Fruit fly (Drosophila melanogaster): ENCODE results near the gene Qsox2.

Qsox2 gene

dm6 chr3R:21904345-21904744, 9.2 kb upstream of the Qsox2 start:
- TF ChIP-seq kay (GFP tag; ENCODE audit: borderline replicate concordance) (no peak), pad (GFP tag; optimal IDR thresholded peaks at IDR 0.05) (no peak), CG5204 (GFP tag; optimal IDR thresholded peaks at IDR 0.05) (no peak), bab1 (GFP tag; optimal IDR thresholded peaks at IDR 0.05) (no peak), CG12768 (GFP tag; optimal IDR thresholded peaks at IDR 0.05) (no peak), Hr96 (GFP tag; optimal IDR thresholded peaks at IDR 0.05) (no peak), CG14711 (tag; optimal IDR thresholded peaks at IDR 0.05) (no peak), CG1620 (GFP tag; optimal IDR thresholded peaks at IDR 0.05) (no peak), Mnt (GFP tag; optimal IDR thresholded peaks at IDR 0.05) (no peak), CG33017 (tag; optimal IDR thresholded peaks at IDR 0.05) (no peak), Clk (GFP tag; optimal IDR thresholded peaks at IDR 0.05) (no peak), cic (GFP tag; optimal IDR thresholded peaks at IDR 0.05) (no peak), Crg-1 (GFP tag; optimal IDR thresholded peaks at IDR 0.05) (no peak), CG11617 (GFP tag; optimal IDR thresholded peaks at IDR 0.05) (no peak), CG7045 (GFP tag; optimal IDR thresholded peaks at IDR 0.05) (no peak), cnc (optimal IDR thresholded peaks at IDR 0.05) (no peak), tj (GFP tag; optimal IDR thresholded peaks at IDR 0.05) (no peak), CG7101 (tag; optimal IDR thresholded peaks at IDR 0.05) (no peak), ovo (GFP tag; optimal IDR thresholded peaks at IDR 0.05) (no peak), toe (GFP tag; optimal IDR thresholded peaks at IDR 0.05) (no peak)

dm6 chr3R:21905615-21906014, 7.9 kb upstream of the Qsox2 start:
- no peak for TF ChIP-seq cnc (optimal IDR thresholded peaks at IDR 0.05)
- TF ChIP-seq CG1620 (GFP tag; optimal IDR thresholded peaks at IDR 0.05): no peak
- TF ChIP-seq pad (GFP tag; optimal IDR thresholded peaks at IDR 0.05): no peak
- TF ChIP-seq Crg-1 (GFP tag; optimal IDR thresholded peaks at IDR 0.05): no peak
- TF ChIP-seq kay (GFP tag; ENCODE audit: borderline replicate concordance): no peak
- no peak for TF ChIP-seq toe (GFP tag; optimal IDR thresholded peaks at IDR 0.05)
- TF ChIP-seq CG7045 (GFP tag; optimal IDR thresholded peaks at IDR 0.05): no peak
- no peak for TF ChIP-seq CG7101 (tag; optimal IDR thresholded peaks at IDR 0.05)
- TF ChIP-seq Hr96 (GFP tag; optimal IDR thresholded peaks at IDR 0.05): no peak
- no peak for TF ChIP-seq tj (GFP tag; optimal IDR thresholded peaks at IDR 0.05)
- no peak for TF ChIP-seq cic (GFP tag; optimal IDR thresholded peaks at IDR 0.05)
- no peak for TF ChIP-seq CG12768 (GFP tag; optimal IDR thresholded peaks at IDR 0.05)
- TF ChIP-seq CG33017 (tag; optimal IDR thresholded peaks at IDR 0.05): no peak

- TF ChIP-seq kay (GFP tag; ENCODE audit: borderline replicate concordance) (no peak), CG33017 (tag; optimal IDR thresholded peaks at IDR 0.05) (no peak), Mnt (GFP tag; optimal IDR thresholded peaks at IDR 0.05) (no peak), CG14711 (tag; optimal IDR thresholded peaks at IDR 0.05) (no peak)
Measured at dm6 chr3R:21906867-21907266, 6.7 kb upstream of the Qsox2 start.

- TF ChIP-seq ovo (GFP tag; optimal IDR thresholded peaks at IDR 0.05): no peak
- TF ChIP-seq bab1 (GFP tag; optimal IDR thresholded peaks at IDR 0.05): no peak
- no peak for TF ChIP-seq Crg-1 (GFP tag; optimal IDR thresholded peaks at IDR 0.05)
- TF ChIP-seq cnc (optimal IDR thresholded peaks at IDR 0.05): no peak
- TF ChIP-seq CG1620 (GFP tag; optimal IDR thresholded peaks at IDR 0.05): no peak
- TF ChIP-seq CG11617 (GFP tag; optimal IDR thresholded peaks at IDR 0.05): no peak
- no peak for TF ChIP-seq Mnt (GFP tag; optimal IDR thresholded peaks at IDR 0.05)
- no peak for TF ChIP-seq CG14711 (tag; optimal IDR thresholded peaks at IDR 0.05)
Measured at dm6 chr3R:21911516-21911915, 2.0 kb upstream of the Qsox2 start, which contains the start of gene Qsox3. TSS of gene Qsox3 (plus strand) at chr3R:21911816.

dm6 chr3R:21916987-21917386, 3.4 kb downstream of the Qsox2 start:
- TF ChIP-seq CG5204 (GFP tag; optimal IDR thresholded peaks at IDR 0.05) (no peak), CG1620 (GFP tag; optimal IDR thresholded peaks at IDR 0.05) (no peak), kay (GFP tag; ENCODE audit: borderline replicate concordance) (no peak), Clk (GFP tag; optimal IDR thresholded peaks at IDR 0.05) (no peak)

- TF ChIP-seq CG7045 (GFP tag; optimal IDR thresholded peaks at IDR 0.05) (no peak), toe (GFP tag; optimal IDR thresholded peaks at IDR 0.05) (no peak), CG7101 (tag; optimal IDR thresholded peaks at IDR 0.05) (no peak), tj (GFP tag; optimal IDR thresholded peaks at IDR 0.05) (no peak), bab1 (GFP tag; optimal IDR thresholded peaks at IDR 0.05) (no peak), cic (GFP tag; optimal IDR thresholded peaks at IDR 0.05) (no peak), cnc (optimal IDR thresholded peaks at IDR 0.05) (no peak), CG1620 (GFP tag; optimal IDR thresholded peaks at IDR 0.05) (no peak), Hr96 (GFP tag; optimal IDR thresholded peaks at IDR 0.05) (no peak), CG12768 (GFP tag; optimal IDR thresholded peaks at IDR 0.05) (no peak), CG33017 (tag; optimal IDR thresholded peaks at IDR 0.05) (no peak), Mnt (GFP tag; optimal IDR thresholded peaks at IDR 0.05) (no peak), Clk (GFP tag; optimal IDR thresholded peaks at IDR 0.05) (no peak), kay (GFP tag; ENCODE audit: borderline replicate concordance) (no peak), CG11617 (GFP tag; optimal IDR thresholded peaks at IDR 0.05) (no peak)
Measured at dm6 chr3R:21920495-21920894, 6.9 kb downstream of the Qsox2 start.

dm6 chr3R:21921363-21922208, 8.0 kb downstream of the Qsox2 start:
- TF ChIP-seq CG5204 (GFP tag; optimal IDR thresholded peaks at IDR 0.05) (no peak), Clk (GFP tag; optimal IDR thresholded peaks at IDR 0.05) (no peak), CG11617 (GFP tag; optimal IDR thresholded peaks at IDR 0.05) (no peak), CG33017 (tag; optimal IDR thresholded peaks at IDR 0.05) (no peak)

Data from whole organism, adult.